Fruit fly (Drosophila melanogaster) whole organism, embryonic: ENCODE data around the gene CG44000.

ENCODE experiments used
- Aef1 ChIP-seq: fragments of 200-800 bp; sonication (Bioruptor generic); IDR thresholded peaks from 3 replicates; pipeline ENCODE4 v1.3.6; 2022; ENCODE audit warnings: missing biosample characterization, missing genetic modification characterization
- Atf-2 ChIP-seq: fragments of 200-800 bp; sonication (Bioruptor generic); optimal IDR thresholded peaks from 2 replicates; lab custom pipeline; 2016; ENCODE audit warnings: missing biosample characterization, missing genetic modification characterization
- B-H2 ChIP-seq: fragments of 200-800 bp; sonication (Bioruptor generic); optimal IDR thresholded peaks from 2 replicates; lab custom pipeline; 2018; ENCODE audit warnings: missing biosample characterization, mild to moderate bottlenecking, missing genetic modification characterization
- CG10267 ChIP-seq: fragments of 200-800 bp; sonication (Bioruptor generic); optimal IDR thresholded peaks from 2 replicates; lab custom pipeline; 2018; ENCODE audit warnings: missing biosample characterization, mild to moderate bottlenecking, missing genetic modification characterization, moderate library complexity
- CG10462 ChIP-seq: fragments of 200-800 bp; sonication (Bioruptor generic); optimal IDR thresholded peaks from 2 replicates; lab custom pipeline; 2016; ENCODE audit warnings: missing biosample characterization, missing genetic modification characterization
- CG12659 ChIP-seq: fragments of 200-800 bp; sonication (Bioruptor generic); optimal IDR thresholded peaks from 3 replicates; lab custom pipeline; 2017; ENCODE audit warnings: mild to moderate bottlenecking, missing biosample characterization, missing genetic modification reagents, missing genetic modification characterization
- CG17186 ChIP-seq: fragments of 200-800 bp; sonication (Bioruptor generic); optimal IDR thresholded peaks from 3 replicates; lab custom pipeline; 2017; ENCODE audit warnings: missing biosample characterization, missing genetic modification reagents, missing genetic modification characterization
- CG17359 ChIP-seq: fragments of 200-800 bp; sonication (Bioruptor generic); optimal IDR thresholded peaks from 3 replicates; lab custom pipeline; 2018; ENCODE audit warnings: missing biosample characterization, mild to moderate bottlenecking, missing genetic modification characterization, moderate library complexity
- CG17612 ChIP-seq: fragments of 200-800 bp; sonication (Bioruptor generic); IDR thresholded peaks from 2 replicates; pipeline ENCODE4 v1.3.6; 2022; ENCODE audit warnings: missing biosample characterization, missing genetic modification characterization
- CG18599 ChIP-seq: fragments of 200-800 bp; sonication (Bioruptor generic); optimal IDR thresholded peaks from 3 replicates; lab custom pipeline; 2017; ENCODE audit warnings: missing biosample characterization, missing genetic modification characterization, mild to moderate bottlenecking, moderate library complexity, missing genetic modification reagents
- CG3065 ChIP-seq: fragments of 200-800 bp; sonication (Bioruptor generic); optimal IDR thresholded peaks from 2 replicates; lab custom pipeline; 2016; ENCODE audit warnings: missing biosample characterization, missing genetic modification characterization
- CG3163 ChIP-seq: fragments of 200-800 bp; sonication (Bioruptor generic); optimal IDR thresholded peaks from 3 replicates; lab custom pipeline; 2016; ENCODE audit warnings: missing biosample characterization, missing genetic modification characterization
- CG34376 ChIP-seq: fragments of 200-800 bp; sonication (Bioruptor generic); optimal IDR thresholded peaks from 2 replicates; lab custom pipeline; 2018; ENCODE audit warnings: missing biosample characterization, mild to moderate bottlenecking, missing genetic modification characterization
- CG4424 ChIP-seq: fragments of 200-800 bp; sonication (Bioruptor generic); optimal IDR thresholded peaks from 3 replicates; lab custom pipeline; 2016; ENCODE audit warnings: missing biosample characterization, missing genetic modification characterization
- CG6654 ChIP-seq: fragments of 200-800 bp; sonication (Bioruptor generic); optimal IDR thresholded peaks from 2 replicates; lab custom pipeline; 2017; ENCODE audit warnings: missing biosample characterization, mild to moderate bottlenecking, missing genetic modification characterization
- CG7357 ChIP-seq: fragments of 200-800 bp; sonication (Bioruptor generic); IDR thresholded peaks from 3 replicates; pipeline ENCODE4 v1.3.6; 2022; ENCODE audit warnings: missing biosample characterization, missing genetic modification characterization
- CG7786 ChIP-seq: fragments of 200-800 bp; sonication (Bioruptor generic); optimal IDR thresholded peaks from 2 replicates; lab custom pipeline; 2016; ENCODE audit warnings: missing biosample characterization, missing genetic modification characterization
- CG7839 ChIP-seq: fragments of 200-800 bp; sonication (Bioruptor generic); optimal IDR thresholded peaks from 3 replicates; lab custom pipeline; 2018; ENCODE audit warnings: missing biosample characterization, mild to moderate bottlenecking, missing genetic modification characterization, moderate library complexity
- Chrac-16 ChIP-seq: fragments of 200-800 bp; sonication (Bioruptor generic); optimal IDR thresholded peaks from 3 replicates; lab custom pipeline; 2016; ENCODE audit warnings: missing biosample characterization, missing genetic modification characterization
- Dip2 ChIP-seq: fragments of 200-800 bp; sonication (Bioruptor generic); IDR thresholded peaks from 2 replicates; pipeline ENCODE4 v1.3.6; 2022; ENCODE audit warnings: missing biosample characterization, missing genetic modification characterization
- Doc2 ChIP-seq: fragments of 200-800 bp; sonication (Bioruptor generic); IDR thresholded peaks from 2 replicates; pipeline ENCODE4 v1.3.6; 2022; ENCODE audit warnings: missing biosample characterization, missing genetic modification characterization
- Ets65A ChIP-seq: fragments of 200-800 bp; sonication (Bioruptor generic); peaks from one replicate; lab custom pipeline; 2016; ENCODE audit warnings: missing biosample characterization, missing genetic modification characterization
- Jarid2 ChIP-seq: fragments of 200-800 bp; sonication (Bioruptor generic); optimal IDR thresholded peaks from 3 replicates; lab custom pipeline; 2017; ENCODE audit warnings: mild to moderate bottlenecking, missing biosample characterization, missing genetic modification reagents, missing genetic modification characterization
- Med ChIP-seq: fragments of 200-800 bp; sonication (Bioruptor generic); peaks from one replicate; lab custom pipeline; 2016; ENCODE audit warnings: missing biosample characterization, missing genetic modification characterization, mild to moderate bottlenecking, inconsistent platforms, moderate library complexity
- NC2α ChIP-seq: fragments of 200-800 bp; sonication (Bioruptor generic); optimal IDR thresholded peaks from 2 replicates; lab custom pipeline; 2016; ENCODE audit warnings: missing biosample characterization, missing genetic modification characterization
- Pdp1 ChIP-seq, 2 experiments: fragments of 200-800 bp; sonication (Bioruptor generic); optimal IDR thresholded peaks; 3 replicates each; lab custom pipeline; 2016; ENCODE audit warnings: missing biosample characterization in 2 of 2, missing genetic modification characterization in 2 of 2, mild to moderate bottlenecking in 1 of 2, moderate library complexity in 1 of 2
- Poxn ChIP-seq: fragments of 200-800 bp; sonication (Bioruptor generic); IDR thresholded peaks from 2 replicates; pipeline ENCODE4 v1.3.6; 2022; ENCODE audit warnings: missing biosample characterization, missing genetic modification characterization
- Sox102F ChIP-seq: fragments of 200-800 bp; sonication (Bioruptor generic); optimal IDR thresholded peaks from 2 replicates; lab custom pipeline; 2018; ENCODE audit warnings: missing biosample characterization, mild to moderate bottlenecking, missing genetic modification characterization, moderate library complexity
- Trl ChIP-seq, 3 experiments: fragments of >200 bp in 2 of 3; fragments of 200-800 bp in 1 of 3; sonication (Bioruptor generic) in 1 of 3; optimal IDR thresholded peaks; 2 replicates in 1 of 3; 3 replicates in 2 of 3; lab custom pipeline; 2016 to 2017; ENCODE audit warnings: missing biosample characterization in 1 of 3, missing genetic modification characterization in 1 of 3
- Vsx1 ChIP-seq: fragments of 200-800 bp; sonication (Bioruptor generic); optimal IDR thresholded peaks from 2 replicates; lab custom pipeline; 2017; ENCODE audit warnings: missing biosample characterization, mild to moderate bottlenecking, missing genetic modification characterization, missing genetic modification reagents
- ato ChIP-seq: fragments of 200-800 bp; sonication (Bioruptor generic); IDR thresholded peaks from 2 replicates; pipeline ENCODE4 v1.3.6; 2022; ENCODE audit warnings: missing biosample characterization, missing genetic modification characterization; ENCODE audit not compliant: partially characterized antibody
- cad ChIP-seq: fragments of >200 bp; optimal IDR thresholded peaks from 2 replicates; lab custom pipeline; 2017; ENCODE audit warnings: missing biosample characterization, missing genetic modification characterization
- chn ChIP-seq: fragments of 200-800 bp; sonication (Bioruptor generic); optimal IDR thresholded peaks from 2 replicates; lab custom pipeline; 2016; ENCODE audit warnings: missing biosample characterization, missing genetic modification characterization
- eve ChIP-seq, 2 experiments: fragments of >200 bp; optimal IDR thresholded peaks; 2 replicates each; lab custom pipeline; 2017; ENCODE audit warnings: missing biosample characterization in 2 of 2, missing genetic modification characterization in 2 of 2
- exex ChIP-seq: fragments of 200-800 bp; sonication (Bioruptor generic); optimal IDR thresholded peaks from 4 replicates; lab custom pipeline; 2018; ENCODE audit warnings: missing biosample characterization, mild to moderate bottlenecking, missing genetic modification characterization, moderate library complexity
- fru ChIP-seq: fragments of >200 bp; optimal IDR thresholded peaks from 2 replicates; lab custom pipeline; 2017
- ftz-f1 ChIP-seq: fragments of 200-800 bp; sonication (Bioruptor generic); optimal IDR thresholded peaks from 2 replicates; lab custom pipeline; 2016; ENCODE audit warnings: missing biosample characterization, missing genetic modification characterization
- lilli ChIP-seq: fragments of 200-800 bp; sonication (Bioruptor generic); optimal IDR thresholded peaks from 3 replicates; lab custom pipeline; 2016; ENCODE audit warnings: missing biosample characterization, missing genetic modification characterization
- oc ChIP-seq: fragments of 200-800 bp; sonication (Bioruptor generic); optimal IDR thresholded peaks from 2 replicates; lab custom pipeline; 2018; ENCODE audit warnings: missing biosample characterization, mild to moderate bottlenecking, missing genetic modification characterization, moderate library complexity
- onecut ChIP-seq: fragments of 200-800 bp; sonication (Bioruptor generic); IDR thresholded peaks from 2 replicates; pipeline ENCODE4 v1.3.6; 2022; ENCODE audit warnings: missing biosample characterization, missing genetic modification characterization
- slbo ChIP-seq: fragments of 200-800 bp; sonication (Bioruptor generic); IDR thresholded peaks from 2 replicates; pipeline ENCODE4 v1.3.6; 2022; ENCODE audit warnings: missing biosample characterization, missing genetic modification characterization
- tna ChIP-seq: fragments of 200-800 bp; sonication (Bioruptor generic); IDR thresholded peaks from 2 replicates; pipeline ENCODE4 v1.3.6; 2022; ENCODE audit warnings: missing biosample characterization, missing genetic modification characterization; ENCODE audit not compliant: partially characterized antibody

The CG44000 gene

DNA sequence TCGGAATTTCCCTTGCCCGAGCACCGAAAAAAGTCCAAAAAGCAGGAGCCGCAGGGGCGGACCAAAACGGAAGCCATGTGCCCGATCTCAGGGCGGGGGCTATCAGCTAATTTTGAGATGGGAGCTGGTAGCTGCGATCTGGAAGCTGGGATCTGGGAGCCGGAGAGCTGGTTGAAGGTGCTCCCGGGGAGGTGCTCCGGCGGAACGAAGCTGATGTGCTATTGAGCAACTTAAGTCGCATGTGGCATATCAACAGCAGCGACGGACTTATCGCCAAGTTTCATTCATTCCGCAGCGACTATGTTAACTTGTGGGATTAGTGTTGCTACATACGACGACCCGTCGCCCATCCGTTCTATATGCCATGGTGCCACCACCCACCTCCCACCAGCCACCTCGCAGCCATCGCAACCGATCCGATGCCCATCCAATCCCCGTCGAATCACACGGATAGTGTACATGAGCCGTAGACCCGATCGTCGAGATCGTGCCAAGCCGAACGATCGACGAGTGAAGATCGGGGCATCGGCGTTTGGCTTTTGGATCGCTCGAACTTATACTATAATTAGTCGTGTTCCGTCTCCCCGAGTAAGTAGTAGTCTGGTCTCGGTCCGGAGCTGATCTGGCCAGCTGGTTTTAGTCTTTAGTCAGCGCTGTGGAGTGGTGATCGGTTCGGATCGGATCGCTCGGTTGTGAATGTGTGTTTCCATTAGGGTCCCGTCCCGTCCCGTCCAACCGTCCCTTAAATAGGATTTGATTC, 13.8 kb upstream of the CG44000 start, which contains the start of gene Col4a1 (continued):
- peak in 1 of 2 experiments; percentile 20 for TF ChIP-seq Pdp1 (GFP tag; optimal IDR thresholded peaks at IDR 0.05; lab: Kevin White, UChicago)
- peak; percentile 26; the same call in 1 of the 2 replicates for TF ChIP-seq slbo
- TF ChIP-seq onecut (GFP tag; lab: Robert Waterston, UW) = no peak
- TF ChIP-seq CG12659 (GFP tag; lab: Kevin White, UChicago) = no peak
- TF ChIP-seq eve (GFP tag; optimal IDR thresholded peaks at IDR 0.05; lab: Kevin White, UChicago) = no peak
- no peak for TF ChIP-seq CG7357
- TF ChIP-seq tna (GFP tag; lab: Robert Waterston, UW) = no peak
- no peak for TF ChIP-seq CG4424 (GFP tag; lab: Kevin White, UChicago)
- no peak for TF ChIP-seq Doc2
- no peak for TF ChIP-seq lilli (GFP tag; lab: Kevin White, UChicago)
- peak; percentile 11 for TF ChIP-seq CG18599 (GFP tag; lab: Kevin White, UChicago)
- peak; percentile 51 for TF ChIP-seq Jarid2 (GFP tag; lab: Kevin White, UChicago)
- TF ChIP-seq ftz-f1 (GFP tag; lab: Kevin White, UChicago) = peak; percentile 45
- peak; percentile 97 for TF ChIP-seq CG34376
- TF ChIP-seq CG7786 = no peak

dm6 chr2L:5029809-5030108, 13.3 kb upstream of the CG44000 start:
- no peak for TF ChIP-seq Chrac-16 (GFP tag; lab: Kevin White, UChicago)
- peak; percentile 74 for TF ChIP-seq CG6654 (GFP tag; lab: Kevin White, UChicago)
- no peak for TF ChIP-seq Aef1 (GFP tag; lab: Robert Waterston, UW)
- no peak for TF ChIP-seq exex (tag; lab: Kevin White, UChicago)
- peak; percentile 55 for TF ChIP-seq cad
- no peak for TF ChIP-seq CG3163 (GFP tag; lab: Kevin White, UChicago)
- no peak for TF ChIP-seq CG17359

dm6 chr2L:5030535-5030934, 12.5 kb upstream of the CG44000 start:
- peak; percentile 49 for TF ChIP-seq CG3163 (GFP tag; lab: Kevin White, UChicago)
- TF ChIP-seq Atf-2 (GFP tag; lab: Kevin White, UChicago) = no peak
- TF ChIP-seq Trl (optimal IDR thresholded peaks at IDR 0.05; lab: Kevin White, UChicago) = peak in 1 of 2 experiments; percentile 26
- no peak for TF ChIP-seq Trl (GFP tag; optimal IDR thresholded peaks at IDR 0.05; lab: Kevin White, UChicago)
- no peak for TF ChIP-seq CG17186 (GFP tag; lab: Kevin White, UChicago)

DNA sequence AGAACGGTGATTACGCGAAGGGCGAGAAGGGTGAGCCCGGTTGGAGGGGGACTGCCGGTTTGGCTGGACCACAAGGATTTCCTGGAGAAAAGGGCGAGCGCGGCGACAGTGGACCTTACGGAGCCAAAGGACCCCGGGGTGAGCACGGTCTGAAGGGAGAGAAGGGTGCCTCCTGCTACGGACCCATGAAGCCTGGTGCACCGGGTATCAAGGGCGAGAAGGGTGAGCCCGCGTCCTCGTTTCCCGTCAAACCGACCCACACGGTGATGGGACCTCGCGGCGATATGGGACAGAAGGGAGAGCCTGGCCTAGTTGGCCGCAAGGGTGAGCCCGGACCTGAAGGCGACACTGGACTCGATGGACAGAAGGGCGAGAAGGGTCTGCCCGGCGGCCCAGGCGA, 11.7 kb upstream of the CG44000 start:
- TF ChIP-seq chn (GFP tag; lab: Kevin White, UChicago) (no peak), Dip2 (GFP tag; lab: Robert Waterston, UW) (no peak), CG7839 (no peak), CG10267 (tag; lab: Kevin White, UChicago) (no peak), NC2α (GFP tag; lab: Kevin White, UChicago) (no peak), oc (tag; lab: Kevin White, UChicago) (no peak), Poxn (no peak), Ets65A (GFP tag; lab: Kevin White, UChicago) (peak; percentile 92), Sox102F (GFP tag; lab: Kevin White, UChicago) (no peak), CG17612 (GFP tag; lab: Robert Waterston, UW) (no peak), Vsx1 (GFP tag; lab: Kevin White, UChicago) (no peak), CG10462 (GFP tag; lab: Kevin White, UChicago) (no peak), CG3065 (GFP tag; lab: Kevin White, UChicago) (no peak), fru (lab: Kevin White, UChicago) (no peak), Med (GFP tag; lab: Kevin White, UChicago) (peak; percentile 32), B-H2 (GFP tag; lab: Kevin White, UChicago) (no peak), ato (GFP tag; lab: Robert Waterston, UW) (no peak)
